Fruit fly (Drosophila melanogaster): ENCODE results near the gene Arfrp1.

Gene Arfrp1

dm6 chrX:9134241-9134849 lies 27.5 kb downstream of the Arfrp1 start:
- TF ChIP-seq nom (GFP tag; optimal IDR thresholded peaks at IDR 0.05) (peak; percentile 53), pnt (GFP tag; optimal IDR thresholded peaks at IDR 0.05) (no peak), CG3065 (GFP tag; optimal IDR thresholded peaks at IDR 0.05) (peak; percentile 23), CG4360 (GFP tag; IDR thresholded peaks at IDR 0.05) (peak; percentile 87), sr (GFP tag; IDR thresholded peaks at IDR 0.05) (peak; percentile 49; the same call in 1 of the 3 replicates), bcd (GFP tag; optimal IDR thresholded peaks at IDR 0.05) (no peak), cg (GFP tag; optimal IDR thresholded peaks at IDR 0.05) (peak; percentile 25), CG10565 (GFP tag; optimal IDR thresholded peaks at IDR 0.05) (no peak), nau (GFP tag; optimal IDR thresholded peaks at IDR 0.05) (no peak), seq (GFP tag; IDR thresholded peaks at IDR 0.05) (no peak), CG8388 (GFP tag; optimal IDR thresholded peaks at IDR 0.05) (peak; percentile 56), GATAe (GFP tag; conservative IDR thresholded peaks at IDR 0.05) (no peak)

dm6 chrX:9134922-9135453 lies 28.1 kb downstream of the Arfrp1 start, which contains the start of gene fend:
Gene fend (minus strand): TSS chrX:9135099.
- TF ChIP-seq CG30403 (GFP tag; optimal IDR thresholded peaks at IDR 0.05) = peak; percentile 52
- TF ChIP-seq gce (GFP tag; IDR thresholded peaks at IDR 0.05) = no peak
- TF ChIP-seq otp (GFP tag; IDR thresholded peaks at IDR 0.05) = no peak
- TF ChIP-seq Dek (tag; optimal IDR thresholded peaks at IDR 0.05) = no peak
- peak; percentile 56; the same call in 1 of the 2 replicates for TF ChIP-seq chm (GFP tag; IDR thresholded peaks at IDR 0.05)
- peak; percentile 39; the same call in 1 of the 3 replicates for TF ChIP-seq Opbp (GFP tag; IDR thresholded peaks at IDR 0.05; ENCODE audit: partially characterized antibody)
- peak; percentile 60 for TF ChIP-seq CG7839 (tag; optimal IDR thresholded peaks at IDR 0.05)
- no peak for TF ChIP-seq Hey (tag; optimal IDR thresholded peaks at IDR 0.05)
- TF ChIP-seq CG14667 (GFP tag; IDR thresholded peaks at IDR 0.05) = no peak
- TF ChIP-seq bsh (GFP tag; optimal IDR thresholded peaks at IDR 0.05) = peak in 1 of 2 experiments; percentile 32
- peak; percentile 100 for TF ChIP-seq CG5180 (GFP tag; optimal IDR thresholded peaks at IDR 0.05)
- TF ChIP-seq Mrtf (GFP tag; IDR thresholded peaks at IDR 0.05) = no peak
- TF ChIP-seq CG10431 (GFP tag; optimal IDR thresholded peaks at IDR 0.05) = no peak
- TF ChIP-seq CG10959 (GFP tag; IDR thresholded peaks at IDR 0.05) = peak; percentile 77
- TF ChIP-seq lbe (GFP tag; optimal IDR thresholded peaks at IDR 0.05) = no peak
- 0 out of 2 replicates have a peak, but pooled peaks have one; percentile 18 for TF ChIP-seq amos (GFP tag; IDR thresholded peaks at IDR 0.05; ENCODE audit: partially characterized antibody)
- peak; percentile 24 for TF ChIP-seq CG9817 (tag; optimal IDR thresholded peaks at IDR 0.05)
- TF ChIP-seq dmrt11E (tag; optimal IDR thresholded peaks at IDR 0.05) = peak; percentile 13
- TF ChIP-seq CG12659 (GFP tag; optimal IDR thresholded peaks at IDR 0.05) = peak; percentile 43
- no peak for TF ChIP-seq D (optimal IDR thresholded peaks at IDR 0.05)
- peak; percentile 25 for TF ChIP-seq D (GFP tag; optimal IDR thresholded peaks at IDR 0.05)
- TF ChIP-seq caup (GFP tag; optimal IDR thresholded peaks at IDR 0.05; ENCODE audit: severe bottlenecking) = peak; percentile 23
- no peak for TF ChIP-seq Doc3 (GFP tag; IDR thresholded peaks at IDR 0.05; ENCODE audit: partially characterized antibody)
- TF ChIP-seq CG17385 (GFP tag; optimal IDR thresholded peaks at IDR 0.05) = peak; percentile 33
- no peak for TF ChIP-seq CG10654 (GFP tag; optimal IDR thresholded peaks at IDR 0.05)
- no peak for TF ChIP-seq kay (GFP tag; optimal IDR thresholded peaks at IDR 0.05)
- no peak for TF ChIP-seq Dll (GFP tag; IDR thresholded peaks at IDR 0.05; ENCODE audit: partially characterized antibody)
- TF ChIP-seq CG2199 (GFP tag; IDR thresholded peaks at IDR 0.05) = no peak
- TF ChIP-seq Sin3A (optimal IDR thresholded peaks at IDR 0.05) = no peak
- TF ChIP-seq sna (GFP tag; IDR thresholded peaks at IDR 0.05; ENCODE audit: partially characterized antibody) = no peak
- peak; percentile 60 for TF ChIP-seq CG12391 (tag; optimal IDR thresholded peaks at IDR 0.05)
- peak; percentile 23 for TF ChIP-seq trem (tag; optimal IDR thresholded peaks at IDR 0.05)
- TF ChIP-seq Deaf1 (tag; optimal IDR thresholded peaks at IDR 0.05) = peak; percentile 68
- TF ChIP-seq HLH3B (GFP tag; IDR thresholded peaks at IDR 0.05) = no peak
- TF ChIP-seq Chrac-16 (GFP tag; optimal IDR thresholded peaks at IDR 0.05) = peak; percentile 22
- TF ChIP-seq sens-2 (GFP tag; IDR thresholded peaks at IDR 0.05) = no peak

Data from whole organism, embryonic.